Worm (Caenorhabditis elegans) whole organism, young adult: Measurements from ENCODE around the gene sre-3.

Experiments
- F55B11.4 ChIP-seq: sonication (generic microtip); optimal IDR thresholded peaks from 2 replicates; lab custom pipeline; 2016; ENCODE audit warnings: missing compliant biosample characterization, missing genetic modification characterization, borderline replicate concordance; ENCODE audit not compliant: insufficient read depth
- ama-1 ChIP-seq, 3 experiments: fragments of 150-350 bp in 1 of 3; sonication (generic microtip) in 2 of 3; optimal IDR thresholded peaks; 2 replicates each; lab custom pipeline; 2014 to 2018; ENCODE audit warnings: missing biosample characterization in 2 of 3, missing genetic modification characterization in 2 of 3, missing genetic modification reagents in 2 of 3
- ceh-40 ChIP-seq: fragments of 200-800 bp; sonication (Bioruptor generic); IDR thresholded peaks from 2 replicates; pipeline ENCODE4 v1.3.6; 2022; ENCODE audit warnings: missing genetic modification characterization, missing compliant biosample characterization
- dox-1 ChIP-seq: fragments of 200-800 bp; sonication (Bioruptor generic); IDR thresholded peaks from 2 replicates; pipeline ENCODE4 v1.3.6; 2022; ENCODE audit warnings: missing genetic modification reagents, missing genetic modification characterization, missing compliant biosample characterization
- efl-1 ChIP-seq: fragments of 150-350 bp; optimal IDR thresholded peaks from 2 replicates; lab custom pipeline; 2014; ENCODE audit warnings: missing biosample characterization, missing genetic modification reagents, missing genetic modification characterization
- hrde-1 ChIP-seq: sonication (generic microtip); optimal IDR thresholded peaks from 2 replicates; lab custom pipeline; 2016; ENCODE audit warnings: missing genetic modification characterization, mild to moderate bottlenecking, missing compliant biosample characterization, moderate library complexity, missing genotype, missing genetic modification reagents, borderline replicate concordance
- lin-40 ChIP-seq: sonication (generic microtip); optimal IDR thresholded peaks from 2 replicates; lab custom pipeline; 2016; ENCODE audit warnings: missing genetic modification characterization, mild to moderate bottlenecking, missing compliant biosample characterization, missing genotype, missing genetic modification reagents
- nhr-90 ChIP-seq: sonication (generic microtip); optimal IDR thresholded peaks from 2 replicates; lab custom pipeline; 2016; ENCODE audit warnings: missing genotype, mild to moderate bottlenecking, missing genetic modification characterization, missing compliant biosample characterization
- unc-62 ChIP-seq: fragments of 150-350 bp; optimal IDR thresholded peaks from 2 replicates; lab custom pipeline; 2014; ENCODE audit warnings: missing biosample characterization, missing genetic modification reagents, missing genetic modification characterization
- ztf-22 ChIP-seq: fragments of 200-800 bp; sonication (Bioruptor generic); optimal IDR thresholded peaks from 2 replicates; lab custom pipeline; 2018; ENCODE audit warnings: mild to moderate bottlenecking, missing genetic modification characterization, moderate library complexity, missing compliant biosample characterization
- ztf-26 ChIP-seq: sonication (generic microtip); optimal IDR thresholded peaks from 2 replicates; lab custom pipeline; 2017; ENCODE audit warnings: missing genetic modification characterization, missing compliant biosample characterization
- ztf-3 ChIP-seq: fragments of 200-800 bp; sonication (Bioruptor generic); optimal IDR thresholded peaks from 2 replicates; lab custom pipeline; 2018; ENCODE audit warnings: mild to moderate bottlenecking, missing genetic modification characterization, missing compliant biosample characterization

- no peak for TF ChIP-seq ztf-3
- TF ChIP-seq dox-1: no peak
- no peak for TF ChIP-seq hrde-1 (tag; lab: Kevin White, UChicago)
- no peak for TF ChIP-seq nhr-90 (tag; lab: Kevin White, UChicago)
- no peak for TF ChIP-seq ztf-22 (GFP tag; lab: Kevin White, UChicago)
- no peak for TF ChIP-seq ama-1 (optimal IDR thresholded peaks at IDR 0.05; lab: Kevin White, UChicago)
- TF ChIP-seq ama-1 (GFP tag; optimal IDR thresholded peaks at IDR 0.05; lab: Kevin White, UChicago): no peak
- no peak for TF ChIP-seq ztf-26 (tag; lab: Kevin White, UChicago)
- no peak for TF ChIP-seq F55B11.4 (tag; lab: Kevin White, UChicago)
- TF ChIP-seq efl-1: no peak
- no peak for TF ChIP-seq unc-62 (GFP tag; lab: Kevin White, UChicago)
- no peak for TF ChIP-seq lin-40
- no peak for TF ChIP-seq ceh-40 (GFP tag; lab: Robert Waterston, UW)
These were observed 37.5 kb upstream of the sre-3 start for ce11 chrII:7348063-7348462.
